Worm (Caenorhabditis elegans): ENCODE measurements around the gene C16D9.3.

Gene C16D9.3

DNA sequence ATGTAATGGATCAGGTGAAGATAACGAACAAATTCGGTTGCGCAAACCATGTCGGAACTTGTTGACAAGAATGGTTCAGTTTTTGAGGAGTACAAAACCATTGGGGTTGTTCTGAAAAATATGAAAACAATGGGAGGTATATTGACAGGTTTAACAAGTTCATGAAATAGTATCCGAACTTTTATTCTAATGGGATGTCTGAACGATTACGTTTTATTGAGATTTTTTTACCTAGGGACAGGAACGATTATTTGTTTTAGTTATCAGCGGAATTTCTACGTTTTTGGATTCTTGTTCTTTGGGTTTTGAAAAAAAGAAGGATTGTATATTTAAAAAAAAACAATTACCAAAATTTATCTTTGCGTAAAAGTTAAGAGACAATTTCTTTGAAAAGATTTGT lies 40.9 kb upstream of the C16D9.3 start, which contains the start of gene str-135:
TSS of gene str-135 (minus strand) at position 101 of the 400 bp plus-strand sequence.
- no peak for TF ChIP-seq F26F4.8 (GFP tag; conservative IDR thresholded peaks at IDR 0.05)
- TF ChIP-seq ceh-20 (GFP tag; IDR thresholded peaks at IDR 0.05): no peak
- no peak for TF ChIP-seq nhr-25 (tag; optimal IDR thresholded peaks at IDR 0.05; ENCODE audit: borderline replicate concordance, insufficient read depth)
- TF ChIP-seq snpc-4 (tag; optimal IDR thresholded peaks at IDR 0.05): no peak
- TF ChIP-seq mes-2 (tag; optimal IDR thresholded peaks at IDR 0.05; ENCODE audit: poor library complexity, severe bottlenecking): no peak
- TF ChIP-seq snpc-1.2 (GFP tag; IDR thresholded peaks at IDR 0.05): no peak
- TF ChIP-seq mxl-2 (GFP tag; conservative IDR thresholded peaks at IDR 0.05): no peak
- TF ChIP-seq zfp-2 (tag; optimal IDR thresholded peaks at IDR 0.05): no peak
- no peak for TF ChIP-seq ztf-11 (tag; optimal IDR thresholded peaks at IDR 0.05)
- TF ChIP-seq php-3 (GFP tag; IDR thresholded peaks at IDR 0.05): no peak
- TF ChIP-seq D1046.2 (GFP tag; IDR thresholded peaks at IDR 0.05): no peak

DNA sequence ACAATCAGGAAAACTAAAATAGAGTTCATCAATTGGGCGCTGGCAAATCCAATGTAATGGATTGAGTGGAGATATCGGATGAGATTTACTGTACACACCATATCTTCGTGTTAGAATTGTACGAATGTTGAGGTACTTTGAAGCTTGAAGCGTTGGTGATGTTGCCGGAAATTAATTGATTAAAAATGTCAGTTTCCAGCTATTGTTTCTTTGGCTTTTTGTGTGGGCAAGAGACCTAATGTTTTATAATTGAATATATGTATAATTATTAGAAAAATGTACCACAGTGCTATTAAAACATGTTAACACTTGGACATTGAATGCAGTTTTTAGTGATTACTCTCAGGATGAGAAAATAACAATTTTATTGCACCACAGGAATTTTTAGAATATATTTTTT lies 39.0 kb upstream of the C16D9.3 start, which contains the start of gene str-136:
TSS of gene str-136 (minus strand) at position 101 of the 400 bp plus-strand sequence.
- TF ChIP-seq ceh-20 (GFP tag; IDR thresholded peaks at IDR 0.05) (no peak), nhr-11 (tag; optimal IDR thresholded peaks at IDR 0.05) (no peak), unc-62 (GFP tag; optimal IDR thresholded peaks at IDR 0.05 in 1 of 2) (peak in 1 of 2 experiments; percentile 9), unc-62 (tag; optimal IDR thresholded peaks at IDR 0.05) (no peak), nhr-102 (tag; optimal IDR thresholded peaks at IDR 0.05) (no peak), lin-13 (GFP tag; optimal IDR thresholded peaks at IDR 0.05) (no peak)

ce11 chrV:8271995-8272394 lies 32.2 kb upstream of the C16D9.3 start, which contains the start of gene asp-5:
asp-5 (plus strand) TSS chrV:8272385.
- no peak for TF ChIP-seq ceh-28 (tag; optimal IDR thresholded peaks at IDR 0.05)
- TF ChIP-seq ZK337.2 (GFP tag; IDR thresholded peaks at IDR 0.05): no peak
- peak; percentile 69 for TF ChIP-seq aha-1 (tag)
- no peak for TF ChIP-seq mxl-2 (GFP tag; conservative IDR thresholded peaks at IDR 0.05)
- TF ChIP-seq nhr-11 (tag; optimal IDR thresholded peaks at IDR 0.05): no peak
- no peak for TF ChIP-seq arid-1 (GFP tag; conservative IDR thresholded peaks at IDR 0.05)
- no peak for TF ChIP-seq daf-16 (GFP tag; optimal IDR thresholded peaks at IDR 0.05)
- peak; percentile 62 for TF ChIP-seq daf-16 (tag; optimal IDR thresholded peaks at IDR 0.05)
- peak; percentile 42 for TF ChIP-seq nhr-77 (tag; optimal IDR thresholded peaks at IDR 0.05)
- TF ChIP-seq ceh-32 (tag; optimal IDR thresholded peaks at IDR 0.05; ENCODE audit: poor library complexity): no peak
- TF ChIP-seq pqm-1 (tag; optimal IDR thresholded peaks at IDR 0.05): peak; percentile 71
- TF ChIP-seq hlh-11 (tag; optimal IDR thresholded peaks at IDR 0.05): peak; percentile 41
- peak; percentile 57 for TF ChIP-seq nhr-28 (tag; optimal IDR thresholded peaks at IDR 0.05)
- peak; percentile 26; the same call in 1 of the 2 replicates for TF ChIP-seq dmd-6 (GFP tag; IDR thresholded peaks at IDR 0.05)
- peak; percentile 59 for TF ChIP-seq dve-1 (tag; optimal IDR thresholded peaks at IDR 0.05; ENCODE audit: insufficient read depth)
- TF ChIP-seq saeg-2 (GFP tag; IDR thresholded peaks at IDR 0.05): no peak

DNA sequence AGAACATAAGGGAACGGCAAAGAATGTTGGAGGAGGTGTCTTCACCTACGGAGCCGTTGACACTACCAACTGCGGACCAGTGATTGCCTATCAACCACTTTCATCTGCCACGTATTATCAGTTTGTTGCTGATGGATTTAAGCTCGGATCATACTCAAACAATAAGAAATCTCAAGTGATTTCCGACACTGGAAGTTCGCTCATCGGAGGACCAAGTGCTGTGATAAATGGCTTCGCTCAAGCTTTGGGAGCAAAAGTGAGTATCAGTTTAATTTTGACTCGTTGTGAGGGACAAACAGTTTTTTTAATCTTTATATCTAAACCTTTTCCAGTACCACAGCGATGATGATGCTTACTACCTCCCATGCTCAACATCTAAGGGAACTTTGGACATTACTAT lies 31.6 kb upstream of the C16D9.3 start:
- TF ChIP-seq unc-62 (GFP tag; optimal IDR thresholded peaks at IDR 0.05 in 1 of 2) (peak in 1 of 2 experiments; percentile 94), unc-62 (tag; optimal IDR thresholded peaks at IDR 0.05) (no peak), ceh-20 (GFP tag; IDR thresholded peaks at IDR 0.05) (no peak)

DNA sequence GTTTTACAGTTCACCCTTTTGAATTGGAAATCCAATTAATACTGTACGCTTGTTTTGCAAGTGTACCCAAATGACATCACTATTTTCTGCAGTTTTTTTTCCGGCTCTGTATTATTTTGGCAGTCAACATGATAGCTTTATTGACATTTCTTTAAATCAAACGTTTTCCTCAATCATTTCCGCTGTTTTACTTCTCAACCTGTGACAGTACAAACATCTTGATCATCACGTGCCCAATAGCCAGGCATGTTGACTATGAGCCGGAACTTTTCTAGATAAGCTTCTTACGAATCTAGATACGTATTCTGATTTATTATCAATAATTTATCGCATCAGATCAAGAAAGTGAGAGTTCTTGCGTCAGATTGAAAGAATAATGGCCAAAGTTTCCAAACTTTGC lies 30.1 kb upstream of the C16D9.3 start:
- TF ChIP-seq spr-1 (tag; optimal IDR thresholded peaks at IDR 0.05) (no peak), dpl-1 (GFP tag; optimal IDR thresholded peaks at IDR 0.05) (no peak), mxl-2 (GFP tag; conservative IDR thresholded peaks at IDR 0.05) (no peak), zfp-2 (tag; optimal IDR thresholded peaks at IDR 0.05) (no peak), lin-39 (tag; optimal IDR thresholded peaks at IDR 0.05) (no peak), zag-1 (tag; optimal IDR thresholded peaks at IDR 0.05) (no peak), ceh-20 (GFP tag; IDR thresholded peaks at IDR 0.05) (no peak), lin-38 (GFP tag; IDR thresholded peaks at IDR 0.05) (no peak), nhr-25 (tag; optimal IDR thresholded peaks at IDR 0.05; ENCODE audit: borderline replicate concordance, insufficient read depth) (no peak), egl-27 (tag; optimal IDR thresholded peaks at IDR 0.05) (no peak), pqm-1 (tag; optimal IDR thresholded peaks at IDR 0.05) (no peak), ces-1 (GFP tag; optimal IDR thresholded peaks at IDR 0.05) (no peak), nhr-41 (GFP tag; IDR thresholded peaks at IDR 0.05) (no peak), ztf-11 (tag; optimal IDR thresholded peaks at IDR 0.05) (no peak), dmd-9 (GFP tag; IDR thresholded peaks at IDR 0.05) (no peak), pha-4 (GFP tag; IDR thresholded peaks at IDR 0.05) (peak; percentile 29; the same call in 1 of the 2 replicates), pha-4 (tag; optimal IDR thresholded peaks at IDR 0.05) (no peak), daf-16 (GFP tag; optimal IDR thresholded peaks at IDR 0.05) (peak in 1 of 2 experiments; percentile 53), daf-16 (tag; optimal IDR thresholded peaks at IDR 0.05) (peak; percentile 82), tra-1 (GFP tag; IDR thresholded peaks at IDR 0.05) (peak; percentile 35; the same call in 1 of the 2 replicates), unc-62 (GFP tag; optimal IDR thresholded peaks at IDR 0.05 in 1 of 2) (no peak), unc-62 (tag; optimal IDR thresholded peaks at IDR 0.05) (no peak), aha-1 (tag) (no peak), daf-8 (GFP tag; IDR thresholded peaks at IDR 0.05) (no peak)

All from whole organism, L4 larva.